Fruit fly (Drosophila melanogaster): ENCODE results near the gene rod.
A peak's percentile ranks its signal among the peaks of the same experiment; 100 is the strongest.

DNA sequence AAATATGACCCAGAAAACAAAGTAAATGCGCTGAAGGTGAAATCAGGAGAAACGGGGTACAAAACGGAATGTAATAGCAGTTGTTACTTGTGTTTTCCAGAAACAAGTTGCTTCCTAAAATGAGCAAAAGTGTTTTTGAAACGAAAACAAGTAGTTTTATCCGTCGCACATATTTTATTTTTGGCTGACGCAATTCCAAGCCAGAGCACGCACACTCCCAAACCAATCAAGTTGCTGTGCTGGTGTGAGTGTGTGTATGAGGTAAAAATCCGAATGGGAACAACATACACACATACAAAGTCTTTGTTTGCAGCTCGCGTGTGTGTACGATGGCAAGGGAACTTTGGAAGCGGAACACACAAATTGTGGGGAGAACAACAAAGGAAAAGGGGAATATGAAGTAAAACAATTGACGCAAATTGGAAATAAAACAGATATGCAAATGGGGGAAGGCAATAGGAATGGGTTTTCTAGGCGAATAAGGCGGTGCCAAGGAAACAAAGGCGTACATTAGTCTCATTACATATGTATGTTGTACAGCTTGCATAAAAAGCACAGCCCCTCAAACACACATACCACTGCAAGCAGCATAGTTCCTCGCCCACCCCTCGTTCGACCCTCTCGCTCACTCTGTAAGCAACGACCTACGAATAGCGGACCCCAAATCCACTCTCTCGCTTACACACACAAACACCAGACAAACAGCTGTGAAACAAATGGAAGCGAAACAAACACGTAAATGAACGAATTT lies 27.9 kb downstream of the rod start:
- TF ChIP-seq insv (optimal IDR thresholded peaks at IDR 0.05) (no peak), psq (optimal IDR thresholded peaks at IDR 0.05) (peak; percentile 4), ttk (optimal IDR thresholded peaks at IDR 0.05) (no peak), Sin3A (optimal IDR thresholded peaks at IDR 0.05) (no peak), Myc (optimal IDR thresholded peaks at IDR 0.05) (no peak), h (optimal IDR thresholded peaks at IDR 0.05) (no peak)
